Worm (Caenorhabditis elegans) whole organism, midembryonic: ENCODE results near the gene mapk-15.

Source experiments
- klf-2 ChIP-seq: fragments of 200-800 bp; sonication (Bioruptor generic); conservative IDR thresholded peaks from 2 replicates; pipeline ENCODE4 v1.3.6; 2022; ENCODE audit warnings: missing genetic modification reagents, missing genetic modification characterization, missing compliant biosample characterization
- ref-1 ChIP-seq: fragments of 200-800 bp; sonication (Bioruptor generic); conservative IDR thresholded peaks from 2 replicates; pipeline ENCODE4 v1.3.6; 2022; ENCODE audit warnings: missing genetic modification reagents, missing genetic modification characterization, missing compliant biosample characterization

DNA sequence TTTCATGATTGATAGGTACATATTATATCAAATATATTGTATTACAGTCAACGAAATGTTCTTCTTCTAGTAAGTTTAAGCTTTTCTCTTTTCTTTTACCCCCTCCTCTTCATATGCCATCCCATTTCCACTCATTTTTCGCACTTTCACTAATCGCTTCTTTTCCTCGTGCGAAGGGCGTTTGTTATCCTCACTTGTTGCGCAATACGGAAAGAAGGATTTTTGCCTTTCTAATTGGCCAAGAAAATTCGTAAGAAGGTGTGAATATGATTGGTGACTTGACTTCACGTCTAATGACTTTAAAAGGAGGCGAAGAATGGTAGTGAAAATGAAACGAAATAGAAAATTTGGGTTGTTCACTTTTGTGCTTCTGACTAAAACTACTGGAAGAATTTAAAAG, 28.0 kb downstream of the mapk-15 start:
- TF ChIP-seq klf-2, result no peak
- TF ChIP-seq ref-1 (GFP tag; lab: Robert Waterston, UW), result no peak
